Fruit fly (Drosophila melanogaster) whole organism, embryonic: Measurements from ENCODE around the gene wek.

Source experiments
- CG15011 ChIP-seq: fragments of 200-800 bp; sonication (Bioruptor generic); optimal IDR thresholded peaks from 3 replicates; lab custom pipeline; 2018; ENCODE audit warnings: missing biosample characterization, mild to moderate bottlenecking, missing genetic modification characterization
- corto ChIP-seq: fragments of 200-800 bp; sonication (Bioruptor generic); optimal IDR thresholded peaks from 2 replicates; lab custom pipeline; 2016; ENCODE audit warnings: missing biosample characterization, mild to moderate bottlenecking, missing genetic modification characterization, moderate library complexity
- mirr ChIP-seq: fragments of 200-800 bp; sonication (Bioruptor generic); optimal IDR thresholded peaks from 3 replicates; lab custom pipeline; 2018; ENCODE audit warnings: missing biosample characterization, mild to moderate bottlenecking, missing genetic modification characterization
- ssp ChIP-seq: fragments of 200-800 bp; sonication (Bioruptor generic); IDR thresholded peaks from 2 replicates; pipeline ENCODE4 v1.3.6; 2022; ENCODE audit warnings: missing biosample characterization, missing genetic modification characterization

DNA sequence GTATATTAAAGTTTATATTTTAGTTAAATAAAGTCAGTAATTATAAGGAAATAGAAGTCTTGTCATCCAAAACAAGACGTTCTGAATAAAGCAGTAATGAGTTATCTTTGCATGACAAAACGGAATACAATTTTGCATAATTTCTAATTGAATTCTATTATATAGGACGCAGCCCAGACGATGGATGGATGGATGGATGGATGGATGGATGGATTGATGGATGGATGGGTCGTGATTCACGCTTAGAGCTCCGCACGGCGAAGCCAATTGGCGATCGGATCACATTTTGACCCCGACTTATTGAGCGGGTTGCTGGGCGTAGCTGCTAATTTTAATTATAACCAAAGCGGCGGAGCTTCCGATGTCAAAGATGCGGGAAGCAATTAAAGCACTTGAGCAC lies 4.7 kb downstream of the wek start:
- TF ChIP-seq ssp (GFP tag; lab: Robert Waterston, UW): no peak
- no peak for TF ChIP-seq corto
- no peak for TF ChIP-seq CG15011 (GFP tag; lab: Kevin White, UChicago)
- TF ChIP-seq mirr (GFP tag; lab: Kevin White, UChicago): no peak
